Worm (Caenorhabditis elegans) whole organism, midembryonic: ENCODE measurements around the gene mog-3.

Experiments
- T22C8.4 ChIP-seq: fragments of 200-800 bp; sonication (Bioruptor generic); IDR thresholded peaks from 2 replicates; pipeline ENCODE4 v1.3.6; 2022; ENCODE audit warnings: missing genetic modification characterization, missing compliant biosample characterization
- flt-1 ChIP-seq: fragments of 200-800 bp; sonication (Bioruptor generic); IDR thresholded peaks from 2 replicates; pipeline ENCODE4 v1.3.6; 2022; ENCODE audit warnings: missing genetic modification characterization, missing compliant biosample characterization
- klf-2 ChIP-seq: fragments of 200-800 bp; sonication (Bioruptor generic); conservative IDR thresholded peaks from 2 replicates; pipeline ENCODE4 v1.3.6; 2022; ENCODE audit warnings: missing genetic modification reagents, missing genetic modification characterization, missing compliant biosample characterization
- ztf-23 ChIP-seq: fragments of 200-800 bp; sonication (Bioruptor generic); IDR thresholded peaks from 2 replicates; pipeline ENCODE4 v1.3.6; 2022; ENCODE audit warnings: missing genetic modification reagents, missing genetic modification characterization, missing compliant biosample characterization
- ztf-29 ChIP-seq: fragments of 200-800 bp; sonication (Bioruptor generic); IDR thresholded peaks from 2 replicates; pipeline ENCODE4 v1.3.6; 2022; ENCODE audit warnings: missing genetic modification reagents, missing genetic modification characterization, missing compliant biosample characterization

DNA sequence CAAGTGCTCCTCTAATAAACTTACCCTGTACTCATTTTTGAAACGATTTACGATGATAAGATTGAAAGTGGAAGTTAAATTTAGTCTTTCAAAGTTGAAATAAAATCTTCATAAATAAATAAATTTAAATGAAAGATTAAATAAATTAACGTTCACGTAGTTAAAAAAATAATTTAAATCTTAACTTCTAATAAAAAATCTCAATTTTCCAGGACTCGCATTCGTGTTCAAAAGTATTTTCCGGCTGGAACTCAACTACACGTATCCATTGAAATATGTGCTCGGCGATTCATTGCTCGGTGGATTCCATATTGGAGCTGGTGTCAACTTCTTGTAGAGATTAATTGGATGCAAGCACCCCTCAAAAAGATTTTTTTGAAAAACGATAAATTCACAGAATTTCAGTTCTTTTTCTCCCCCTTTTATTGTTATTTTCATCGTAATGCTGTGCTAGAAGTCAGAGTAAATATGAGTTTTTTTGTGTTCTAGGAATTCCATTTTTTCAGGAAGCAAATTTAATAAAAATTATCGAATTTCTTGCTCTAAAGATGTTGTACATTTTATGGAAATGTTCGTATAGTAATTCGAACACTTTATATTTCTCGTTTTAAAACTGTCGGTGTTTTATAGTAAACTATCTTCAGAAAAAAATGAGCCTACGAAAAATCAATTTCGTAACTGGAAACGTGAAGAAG, 45.0 kb upstream of the mog-3 start, which contains the start of the genes C34E10.9 and hap-1:
- no peak for TF ChIP-seq ztf-23 (GFP tag; lab: Robert Waterston, UW)
- TF ChIP-seq klf-2 = no peak
- TF ChIP-seq T22C8.4 = no peak
- no peak for TF ChIP-seq flt-1 (GFP tag; lab: Robert Waterston, UW)
- TF ChIP-seq ztf-29 (GFP tag; lab: Robert Waterston, UW) = no peak
